Fruit fly (Drosophila melanogaster) whole organism, embryonic: ENCODE data around the gene SerRS.

ENCODE experiments used
- Atf6 ChIP-seq: fragments of 200-800 bp; sonication (Bioruptor generic); IDR thresholded peaks from 2 replicates; pipeline ENCODE4 v1.3.6; 2022; ENCODE audit warnings: missing biosample characterization, missing genetic modification characterization
- CG11247 ChIP-seq: fragments of 200-800 bp; sonication (Bioruptor generic); IDR thresholded peaks from 2 replicates; pipeline ENCODE4 v1.3.6; 2022; ENCODE audit warnings: missing biosample characterization, missing genetic modification characterization
- CG11560 ChIP-seq: fragments of 200-800 bp; sonication (Bioruptor generic); IDR thresholded peaks from 3 replicates; pipeline ENCODE4 v1.3.6; 2022; ENCODE audit warnings: missing biosample characterization, missing genetic modification characterization
- CG4730 ChIP-seq: fragments of 200-800 bp; sonication (Bioruptor generic); IDR thresholded peaks from 2 replicates; pipeline ENCODE4 v1.3.6; 2022; ENCODE audit warnings: missing biosample characterization, missing genetic modification characterization
- CG6854 ChIP-seq: fragments of 200-800 bp; sonication (Bioruptor generic); optimal IDR thresholded peaks from 3 replicates; lab custom pipeline; 2017; ENCODE audit warnings: missing biosample characterization, mild to moderate bottlenecking, missing genetic modification characterization
- CTCF ChIP-seq: fragments of 200-800 bp; sonication (Bioruptor generic); optimal IDR thresholded peaks from 2 replicates; lab custom pipeline; 2017; ENCODE audit warnings: missing biosample characterization, mild to moderate bottlenecking, missing genetic modification characterization, moderate library complexity
- H2.0 ChIP-seq: fragments of 200-800 bp; sonication (Bioruptor generic); IDR thresholded peaks from 2 replicates; pipeline ENCODE4 v1.3.6; 2022; ENCODE audit warnings: missing biosample characterization, missing genetic modification characterization
- Hr39 ChIP-seq: fragments of >200 bp; optimal IDR thresholded peaks from 2 replicates; lab custom pipeline; 2017
- Tbp ChIP-seq: fragments of >200 bp; optimal IDR thresholded peaks from 2 replicates; lab custom pipeline; 2018; ENCODE audit warnings: missing biosample characterization, missing genetic modification characterization
- bcd ChIP-seq: fragments of 200-800 bp; sonication (Bioruptor generic); optimal IDR thresholded peaks from 2 replicates; lab custom pipeline; 2017; ENCODE audit warnings: missing biosample characterization, mild to moderate bottlenecking, missing genetic modification characterization
- crol ChIP-seq: fragments of 200-800 bp; sonication (Bioruptor generic); IDR thresholded peaks from 2 replicates; pipeline ENCODE4 v1.3.6; 2022; ENCODE audit warnings: missing biosample characterization, missing genetic modification characterization
- vnd ChIP-seq: fragments of 200-800 bp; sonication (Bioruptor generic); IDR thresholded peaks from 3 replicates; pipeline ENCODE4 v1.3.6; 2022; ENCODE audit warnings: missing biosample characterization, missing genetic modification characterization; ENCODE audit not compliant: partially characterized antibody

dm6 chr2L:3039774-3040173 lies 2.6 kb upstream of the SerRS start, which contains the start of the genes cnir and CG17221:
- TF ChIP-seq CG4730 (GFP tag; lab: Robert Waterston, UW) (no peak), Tbp (GFP tag; lab: Kevin White, UChicago) (no peak), vnd (GFP tag; lab: Robert Waterston, UW) (peak; percentile 41; the same call in 1 of the 3 replicates), crol (no peak), CTCF (GFP tag; lab: Kevin White, UChicago) (peak; percentile 42), CG11247 (GFP tag; lab: Robert Waterston, UW) (no peak), CG6854 (GFP tag; lab: Kevin White, UChicago) (no peak), bcd (GFP tag; lab: Kevin White, UChicago) (peak; percentile 51), Atf6 (peak; percentile 50; the same call in 1 of the 2 replicates), H2.0 (GFP tag; lab: Robert Waterston, UW) (peak; percentile 43; the same call in 1 of the 2 replicates), Hr39 (lab: Kevin White, UChicago) (no peak), CG11560 (tag; lab: Robert Waterston, UW) (no peak)
